Fruit fly (Drosophila melanogaster) whole organism, embryonic: ENCODE results near the gene Wdr62.

Experiments
- B-H1 ChIP-seq: fragments of 200-800 bp; sonication (Bioruptor generic); IDR thresholded peaks from 3 replicates; pipeline ENCODE4 v1.3.6; 2022; ENCODE audit warnings: missing biosample characterization, missing genetic modification characterization
- CG10543 ChIP-seq: fragments of 200-800 bp; sonication (Bioruptor generic); optimal IDR thresholded peaks from 3 replicates; lab custom pipeline; 2017; ENCODE audit warnings: missing biosample characterization, mild to moderate bottlenecking, missing genetic modification characterization, moderate library complexity
- CG11085 ChIP-seq: fragments of 200-800 bp; sonication (Bioruptor generic); IDR thresholded peaks from 2 replicates; pipeline ENCODE4 v1.3.6; 2022; ENCODE audit warnings: missing biosample characterization, missing genetic modification characterization
- CG11093 ChIP-seq: fragments of 200-800 bp; sonication (Bioruptor generic); IDR thresholded peaks from 3 replicates; pipeline ENCODE4 v1.3.6; 2022; ENCODE audit warnings: missing biosample characterization, missing genetic modification characterization
- CG14441 ChIP-seq: fragments of 200-800 bp; sonication (Bioruptor generic); IDR thresholded peaks from 2 replicates; pipeline ENCODE4 v1.3.6; 2022; ENCODE audit warnings: missing biosample characterization, missing genetic modification characterization
- CG14710 ChIP-seq: fragments of 200-800 bp; sonication (Bioruptor generic); optimal IDR thresholded peaks from 3 replicates; lab custom pipeline; 2019; ENCODE audit warnings: missing biosample characterization, mild to moderate bottlenecking, missing genetic modification characterization, moderate library complexity
- CG16863 ChIP-seq: fragments of 200-800 bp; sonication (Bioruptor generic); optimal IDR thresholded peaks from 3 replicates; lab custom pipeline; 2016; ENCODE audit warnings: missing biosample characterization, missing genetic modification characterization
- CG18476 ChIP-seq: fragments of 200-800 bp; sonication (Bioruptor generic); optimal IDR thresholded peaks from 2 replicates; lab custom pipeline; 2016; ENCODE audit warnings: missing biosample characterization, mild to moderate bottlenecking, missing genetic modification characterization
- CG18764 ChIP-seq: fragments of 200-800 bp; sonication (Bioruptor generic); optimal IDR thresholded peaks from 3 replicates; lab custom pipeline; 2016; ENCODE audit warnings: missing biosample characterization, missing genetic modification characterization
- CG2129 ChIP-seq: fragments of 200-800 bp; sonication (Bioruptor generic); IDR thresholded peaks from 2 replicates; pipeline ENCODE4 v1.3.6; 2022; ENCODE audit warnings: missing biosample characterization, missing genetic modification characterization; ENCODE audit not compliant: partially characterized antibody
- CG32532 ChIP-seq: fragments of 200-800 bp; sonication (Bioruptor generic); IDR thresholded peaks from 2 replicates; pipeline ENCODE4 v1.3.6; 2022; ENCODE audit warnings: missing biosample characterization, missing genetic modification characterization
- CG32772 ChIP-seq: fragments of 200-800 bp; sonication (Bioruptor generic); IDR thresholded peaks from 2 replicates; pipeline ENCODE4 v1.3.6; 2022; ENCODE audit warnings: missing biosample characterization, missing genetic modification characterization
- CG3281 ChIP-seq: fragments of 200-800 bp; sonication (Bioruptor generic); optimal IDR thresholded peaks from 3 replicates; lab custom pipeline; 2017; ENCODE audit warnings: missing biosample characterization, mild to moderate bottlenecking, missing genetic modification characterization
- CG34224 ChIP-seq: fragments of 200-800 bp; sonication (Bioruptor generic); IDR thresholded peaks from 3 replicates; pipeline ENCODE4 v1.3.6; 2022; ENCODE audit warnings: missing biosample characterization, missing genetic modification characterization; ENCODE audit not compliant: partially characterized antibody
- CG34422 ChIP-seq: fragments of 200-800 bp; sonication (Bioruptor generic); IDR thresholded peaks from 3 replicates; pipeline ENCODE4 v1.3.6; 2022; ENCODE audit warnings: missing biosample characterization, missing genetic modification characterization
- CG3726 ChIP-seq: fragments of 200-800 bp; sonication (Bioruptor generic); IDR thresholded peaks from 3 replicates; pipeline ENCODE4, ENCODE4 v1.3.6; 2022; ENCODE audit warnings: missing biosample characterization, missing genetic modification characterization
- CG3838 ChIP-seq: fragments of 200-800 bp; sonication (Bioruptor generic); optimal IDR thresholded peaks from 3 replicates; lab custom pipeline; 2016; ENCODE audit warnings: missing biosample characterization, missing genetic modification characterization
- CG4282 ChIP-seq: fragments of 200-800 bp; sonication (Bioruptor generic); optimal IDR thresholded peaks from 2 replicates; lab custom pipeline; 2016; ENCODE audit warnings: missing biosample characterization, missing genetic modification characterization
- CG4360 ChIP-seq: fragments of 200-800 bp; sonication (Bioruptor generic); IDR thresholded peaks from 2 replicates; pipeline ENCODE4 v1.3.6; 2022; ENCODE audit warnings: missing biosample characterization, missing genetic modification characterization
- CG4820 ChIP-seq: fragments of 200-800 bp; sonication (Bioruptor generic); optimal IDR thresholded peaks from 3 replicates; lab custom pipeline; 2016; ENCODE audit warnings: missing biosample characterization, missing genetic modification characterization
- CG6765 ChIP-seq: fragments of 200-800 bp; sonication (Bioruptor generic); optimal IDR thresholded peaks from 3 replicates; lab custom pipeline; 2017; ENCODE audit warnings: missing biosample characterization, mild to moderate bottlenecking, missing genetic modification characterization
- CG9797 ChIP-seq: fragments of 200-800 bp; sonication (Bioruptor generic); optimal IDR thresholded peaks from 3 replicates; lab custom pipeline; 2018; ENCODE audit warnings: missing biosample characterization, mild to moderate bottlenecking, missing genetic modification characterization
- CrebB ChIP-seq: fragments of 200-800 bp; sonication (Bioruptor generic); optimal IDR thresholded peaks from 3 replicates; lab custom pipeline; 2018; ENCODE audit warnings: missing biosample characterization, mild to moderate bottlenecking, missing genetic modification characterization
- Dll ChIP-seq: fragments of 200-800 bp; sonication (Bioruptor generic); IDR thresholded peaks from 4 replicates; pipeline ENCODE4 v1.3.6; 2022; ENCODE audit warnings: missing biosample characterization, missing genetic modification characterization; ENCODE audit not compliant: partially characterized antibody
- Dp ChIP-seq: fragments of 200-800 bp; sonication (Bioruptor generic); optimal IDR thresholded peaks from 2 replicates; lab custom pipeline; 2018; ENCODE audit warnings: missing biosample characterization, mild to moderate bottlenecking, missing genetic modification characterization, moderate library complexity
- Drgx ChIP-seq: fragments of 200-800 bp; sonication (Bioruptor generic); IDR thresholded peaks from 2 replicates; pipeline ENCODE4 v1.3.6; 2022; ENCODE audit warnings: missing biosample characterization, missing genetic modification characterization
- Fer3 ChIP-seq: fragments of 200-800 bp; sonication (Bioruptor generic); optimal IDR thresholded peaks from 2 replicates; lab custom pipeline; 2018; ENCODE audit warnings: missing biosample characterization, mild to moderate bottlenecking, missing genetic modification characterization, moderate library complexity
- HLH3B ChIP-seq: fragments of 200-800 bp; sonication (Bioruptor generic); IDR thresholded peaks from 2 replicates; pipeline ENCODE4 v1.3.6; 2022; ENCODE audit warnings: missing biosample characterization, missing genetic modification characterization
- HLH4C ChIP-seq: fragments of 200-800 bp; sonication (Bioruptor generic); IDR thresholded peaks from 3 replicates; pipeline ENCODE4 v1.3.6; 2022; ENCODE audit warnings: missing biosample characterization, missing genetic modification characterization; ENCODE audit not compliant: partially characterized antibody
- Lhr ChIP-seq: fragments of 200-800 bp; sonication (Bioruptor generic); optimal IDR thresholded peaks from 3 replicates; lab custom pipeline; 2017; ENCODE audit warnings: mild to moderate bottlenecking, missing biosample characterization, missing genetic modification reagents, missing genetic modification characterization
- MESR4 ChIP-seq: fragments of 200-800 bp; sonication (Bioruptor generic); optimal IDR thresholded peaks from 2 replicates; lab custom pipeline; 2018; ENCODE audit warnings: missing biosample characterization, mild to moderate bottlenecking, missing genetic modification characterization, moderate library complexity
- NK7.1 ChIP-seq: fragments of 200-800 bp; sonication (Bioruptor generic); optimal IDR thresholded peaks from 3 replicates; lab custom pipeline; 2016; ENCODE audit warnings: missing biosample characterization, missing genetic modification characterization
- Nf-YC ChIP-seq: fragments of 200-800 bp; optimal IDR thresholded peaks from 3 replicates; lab custom pipeline; 2019; ENCODE audit warnings: missing biosample characterization, mild to moderate bottlenecking, missing genetic modification characterization, moderate library complexity
- NfI ChIP-seq: fragments of 200-800 bp; sonication (Bioruptor generic); optimal IDR thresholded peaks from 3 replicates; lab custom pipeline; 2018; ENCODE audit warnings: missing biosample characterization, mild to moderate bottlenecking, missing genetic modification characterization, moderate library complexity
- Rx ChIP-seq: fragments of 200-800 bp; sonication (Bioruptor generic); IDR thresholded peaks from 2 replicates; pipeline ENCODE4 v1.3.6; 2022; ENCODE audit warnings: missing biosample characterization, missing genetic modification characterization
- Sox102F ChIP-seq: fragments of 200-800 bp; sonication (Bioruptor generic); optimal IDR thresholded peaks from 2 replicates; lab custom pipeline; 2018; ENCODE audit warnings: missing biosample characterization, mild to moderate bottlenecking, missing genetic modification characterization, moderate library complexity
- Ssrp ChIP-seq: fragments of 200-800 bp; sonication (Bioruptor generic); optimal IDR thresholded peaks from 2 replicates; lab custom pipeline; 2018; ENCODE audit warnings: missing biosample characterization, mild to moderate bottlenecking, missing genetic modification characterization, moderate library complexity
- Xrp1 ChIP-seq: fragments of 200-800 bp; sonication (Bioruptor generic); IDR thresholded peaks from 2 replicates; pipeline ENCODE4 v1.3.6; 2022; ENCODE audit warnings: missing biosample characterization, missing genetic modification characterization
- ash1 ChIP-seq: fragments of 200-800 bp; sonication (Bioruptor generic); optimal IDR thresholded peaks from 2 replicates; lab custom pipeline; 2018; ENCODE audit warnings: missing biosample characterization, mild to moderate bottlenecking, missing genetic modification characterization
- br ChIP-seq: fragments of >200 bp; optimal IDR thresholded peaks from 2 replicates; lab custom pipeline; 2017
- dmrt11E ChIP-seq: fragments of 200-800 bp; sonication (Bioruptor generic); optimal IDR thresholded peaks from 3 replicates; lab custom pipeline; 2018; ENCODE audit warnings: missing biosample characterization, mild to moderate bottlenecking, missing genetic modification characterization, moderate library complexity
- dysf ChIP-seq: fragments of 200-800 bp; sonication (Bioruptor generic); IDR thresholded peaks from 3 replicates; pipeline ENCODE4 v1.3.6; 2022; ENCODE audit warnings: missing biosample characterization, missing genetic modification characterization
- ewg ChIP-seq: fragments of 200-800 bp; sonication (Bioruptor generic); optimal IDR thresholded peaks from 3 replicates; lab custom pipeline; 2017; ENCODE audit warnings: mild to moderate bottlenecking, missing biosample characterization, missing genetic modification reagents, missing genetic modification characterization
- fd64A ChIP-seq: fragments of 200-800 bp; sonication (Bioruptor generic); optimal IDR thresholded peaks from 3 replicates; lab custom pipeline; 2018; ENCODE audit warnings: missing biosample characterization, mild to moderate bottlenecking, missing genetic modification characterization
- hth ChIP-seq: fragments of >200 bp; optimal IDR thresholded peaks from 2 replicates; lab custom pipeline; 2017; ENCODE audit warnings: inconsistent platforms
- jing ChIP-seq: fragments of 200-800 bp; sonication (Bioruptor generic); optimal IDR thresholded peaks from 2 replicates; lab custom pipeline; 2018; ENCODE audit warnings: missing biosample characterization, mild to moderate bottlenecking, missing genetic modification characterization
- lilli ChIP-seq: fragments of 200-800 bp; sonication (Bioruptor generic); optimal IDR thresholded peaks from 3 replicates; lab custom pipeline; 2016; ENCODE audit warnings: missing biosample characterization, missing genetic modification characterization
- lov ChIP-seq, 2 experiments: fragments of 200-800 bp in 1 of 2; fragments of >200 bp in 1 of 2; sonication (Bioruptor generic) in 1 of 2; IDR thresholded peaks in 1 of 2; optimal IDR thresholded peaks in 1 of 2; 2 replicates in 1 of 2; 3 replicates in 1 of 2; pipeline versions ENCODE4 v1.3.6 to Lab custom; 2017 to 2022; ENCODE audit warnings: missing biosample characterization in 1 of 2, missing genetic modification characterization in 1 of 2
- ranshi ChIP-seq: fragments of 200-800 bp; sonication (Bioruptor generic); IDR thresholded peaks from 2 replicates; pipeline ENCODE4 v1.3.6; 2022; ENCODE audit warnings: missing biosample characterization, missing genetic modification characterization
- salm ChIP-seq: fragments of 200-800 bp; sonication (Bioruptor generic); optimal IDR thresholded peaks from 2 replicates; lab custom pipeline; 2018; ENCODE audit warnings: missing biosample characterization, mild to moderate bottlenecking, missing genetic modification characterization
- stc ChIP-seq: fragments of 200-800 bp; sonication (Bioruptor generic); IDR thresholded peaks from 2 replicates; pipeline ENCODE4 v1.3.6; 2022; ENCODE audit warnings: missing biosample characterization, missing genetic modification characterization
- wor ChIP-seq: fragments of 200-800 bp; sonication (Bioruptor generic); IDR thresholded peaks from 2 replicates; pipeline ENCODE4 v1.3.6; 2022; ENCODE audit warnings: missing biosample characterization, missing genetic modification characterization

Gene Wdr62

DNA sequence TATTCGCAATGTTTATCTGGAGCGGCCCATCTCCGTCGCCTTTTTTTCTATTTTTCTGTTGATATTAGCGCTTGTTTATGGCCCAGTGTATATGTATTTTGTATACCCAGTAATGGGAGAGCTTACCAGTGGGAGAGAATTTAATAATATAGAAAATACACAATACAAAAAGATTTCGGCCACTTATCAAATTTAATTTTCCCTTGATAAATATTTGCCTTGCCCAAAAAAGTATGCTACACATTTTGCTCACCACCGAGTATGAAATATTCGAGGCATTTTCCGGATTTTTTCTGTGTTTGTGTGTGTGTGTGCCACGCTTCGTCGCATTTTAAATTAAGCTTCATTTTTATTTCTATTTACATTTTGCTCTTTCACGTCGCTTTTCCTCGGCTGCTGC lies 45.4 kb upstream of the Wdr62 start (continued):
- TF ChIP-seq HLH3B (GFP tag; lab: Robert Waterston, UW) (peak; percentile 18; the same call in 1 of the 2 replicates), fd64A (GFP tag; lab: Kevin White, UChicago) (no peak), CG11085 (no peak), CG32772 (GFP tag; lab: Robert Waterston, UW) (no peak), NfI (GFP tag; lab: Kevin White, UChicago) (no peak), ash1 (GFP tag; lab: Kevin White, UChicago) (no peak), Drgx (no peak), Dp (GFP tag; lab: Kevin White, UChicago) (no peak), CG11093 (no peak), ewg (GFP tag; lab: Kevin White, UChicago) (no peak), CG6765 (GFP tag; lab: Kevin White, UChicago) (no peak), br (lab: Kevin White, UChicago) (no peak), Dll (GFP tag; lab: Robert Waterston, UW) (no peak), CrebB (tag; lab: Kevin White, UChicago) (no peak), lov (optimal IDR thresholded peaks at IDR 0.05; lab: Kevin White, UChicago) (no peak), lov (GFP tag; IDR thresholded peaks at IDR 0.05; lab: Robert Waterston, UW) (no peak), dysf (GFP tag; lab: Robert Waterston, UW) (0 out of 3 replicates have a peak, but pooled peaks have one; percentile 21), wor (GFP tag; lab: Robert Waterston, UW) (no peak), CG14441 (peak; percentile 47; the same call in 1 of the 2 replicates), CG14710 (no peak), CG9797 (GFP tag; lab: Kevin White, UChicago) (no peak), CG18476 (GFP tag; lab: Kevin White, UChicago) (no peak), CG16863 (no peak), Lhr (GFP tag; lab: Kevin White, UChicago) (no peak), CG18764 (no peak), NK7.1 (GFP tag; lab: Kevin White, UChicago) (no peak), salm (tag; lab: Kevin White, UChicago) (no peak), Nf-YC (no peak), CG3726 (GFP tag; lab: Robert Waterston, UW) (no peak), B-H1 (GFP tag; lab: Robert Waterston, UW) (no peak), Rx (GFP tag; lab: Robert Waterston, UW) (no peak; the same call in 1 of the 2 replicates), Sox102F (GFP tag; lab: Kevin White, UChicago) (peak; percentile 22), CG3281 (no peak), CG10543 (GFP tag; lab: Kevin White, UChicago) (no peak), HLH4C (no peak), MESR4 (no peak), Ssrp (tag; lab: Kevin White, UChicago) (no peak), ranshi (GFP tag; lab: Robert Waterston, UW) (no peak), hth (lab: Kevin White, UChicago) (no peak), CG34224 (GFP tag; lab: Robert Waterston, UW) (no peak), Xrp1 (GFP tag; lab: Robert Waterston, UW) (no peak), CG34422 (GFP tag; lab: Robert Waterston, UW) (no peak), dmrt11E (tag; lab: Kevin White, UChicago) (no peak), Fer3 (no peak), jing (GFP tag; lab: Kevin White, UChicago) (no peak), stc (GFP tag; lab: Robert Waterston, UW) (no peak), CG3838 (GFP tag; lab: Kevin White, UChicago) (no peak), CG4360 (GFP tag; lab: Robert Waterston, UW) (no peak), CG2129 (GFP tag; lab: Robert Waterston, UW) (no peak), CG4820 (GFP tag; lab: Kevin White, UChicago) (no peak), CG4282 (no peak), lilli (GFP tag; lab: Kevin White, UChicago) (no peak), CG32532 (GFP tag; lab: Robert Waterston, UW) (peak; percentile 51; the same call in 1 of the 2 replicates)
